Fruit fly (Drosophila melanogaster) whole organism, prepupa: Measurements from ENCODE around the gene Saysd1.

Source experiments
- CG10631 ChIP-seq: fragments of 200-800 bp; sonication (Bioruptor generic); optimal IDR thresholded peaks from 2 replicates; lab custom pipeline; 2016; ENCODE audit warnings: missing biosample characterization, missing genetic modification characterization
- CG3032 ChIP-seq: fragments of 200-800 bp; optimal IDR thresholded peaks from 2 replicates; lab custom pipeline; 2019; ENCODE audit warnings: missing biosample characterization, mild to moderate bottlenecking, missing genetic modification characterization, moderate library complexity
- CG32006 ChIP-seq: fragments of 200-800 bp; sonication (Bioruptor generic); optimal IDR thresholded peaks from 3 replicates; lab custom pipeline; 2017; ENCODE audit warnings: missing biosample characterization, mild to moderate bottlenecking, missing genetic modification characterization
- CG34406 ChIP-seq: fragments of 200-800 bp; sonication (Bioruptor generic); optimal IDR thresholded peaks from 3 replicates; lab custom pipeline; 2016; ENCODE audit warnings: missing biosample characterization, missing genetic modification characterization
- topi ChIP-seq: fragments of 200-800 bp; sonication (Bioruptor generic); optimal IDR thresholded peaks from 3 replicates; lab custom pipeline; 2016; ENCODE audit warnings: missing biosample characterization, missing genetic modification characterization

dm6 chr3R:25199321-25199868, 15.6 kb downstream of the Saysd1 start, which contains the start of gene CG13654:
- no peak for TF ChIP-seq CG3032 (tag; lab: Kevin White, UChicago)
- TF ChIP-seq topi (GFP tag; lab: Kevin White, UChicago) = no peak
- no peak for TF ChIP-seq CG32006 (GFP tag; lab: Kevin White, UChicago)
- TF ChIP-seq CG10631 = no peak
- no peak for TF ChIP-seq CG34406
